Fruit fly (Drosophila melanogaster) whole organism, embryonic: Measurements from ENCODE around the gene Polr2G.

Experiments
- ATbp ChIP-seq: fragments of 200-800 bp; sonication (Bioruptor generic); optimal IDR thresholded peaks from 2 replicates; lab custom pipeline; 2017; ENCODE audit warnings: missing biosample characterization, mild to moderate bottlenecking, missing genetic modification characterization, missing genetic modification reagents
- CG10565 ChIP-seq: fragments of 200-800 bp; sonication (Bioruptor generic); optimal IDR thresholded peaks from 3 replicates; lab custom pipeline; 2016; ENCODE audit warnings: missing biosample characterization, mild to moderate bottlenecking, missing genetic modification characterization
- CG15073 ChIP-seq: fragments of 200-800 bp; sonication (Bioruptor generic); optimal IDR thresholded peaks from 2 replicates; lab custom pipeline; 2016; ENCODE audit warnings: missing biosample characterization, missing genetic modification characterization
- CG15601 ChIP-seq: fragments of 200-800 bp; sonication (Bioruptor generic); optimal IDR thresholded peaks from 3 replicates; lab custom pipeline; 2019; ENCODE audit warnings: missing biosample characterization, mild to moderate bottlenecking, missing genetic modification characterization, moderate library complexity
- CG17328 ChIP-seq: fragments of 200-800 bp; sonication (Bioruptor generic); IDR thresholded peaks from 2 replicates; pipeline ENCODE4 v1.3.6; 2022; ENCODE audit warnings: missing biosample characterization, missing genetic modification characterization
- CG17359 ChIP-seq: fragments of 200-800 bp; sonication (Bioruptor generic); optimal IDR thresholded peaks from 3 replicates; lab custom pipeline; 2018; ENCODE audit warnings: missing biosample characterization, mild to moderate bottlenecking, missing genetic modification characterization, moderate library complexity
- CG17361 ChIP-seq: fragments of 200-800 bp; sonication (Bioruptor generic); IDR thresholded peaks from 3 replicates; pipeline ENCODE4 v1.3.6; 2022; ENCODE audit warnings: missing biosample characterization, missing genetic modification characterization
- CG32772 ChIP-seq: fragments of 200-800 bp; sonication (Bioruptor generic); IDR thresholded peaks from 2 replicates; pipeline ENCODE4 v1.3.6; 2022; ENCODE audit warnings: missing biosample characterization, missing genetic modification characterization
- CG3726 ChIP-seq: fragments of 200-800 bp; sonication (Bioruptor generic); IDR thresholded peaks from 3 replicates; pipeline ENCODE4, ENCODE4 v1.3.6; 2022; ENCODE audit warnings: missing biosample characterization, missing genetic modification characterization
- CG3995 ChIP-seq: fragments of 200-800 bp; sonication (Bioruptor generic); optimal IDR thresholded peaks from 3 replicates; lab custom pipeline; 2016; ENCODE audit warnings: missing biosample characterization, missing genetic modification characterization
- CG42726 ChIP-seq: fragments of 200-800 bp; sonication (Bioruptor generic); IDR thresholded peaks from 2 replicates; pipeline ENCODE4 v1.3.6; 2022; ENCODE audit warnings: missing biosample characterization, missing genetic modification characterization; ENCODE audit not compliant: partially characterized antibody
- CG4617 ChIP-seq: fragments of 200-800 bp; sonication (Bioruptor generic); optimal IDR thresholded peaks from 3 replicates; lab custom pipeline; 2016; ENCODE audit warnings: missing biosample characterization, missing genetic modification characterization, borderline replicate concordance
- CG8089 ChIP-seq: fragments of 200-800 bp; sonication (Bioruptor generic); optimal IDR thresholded peaks from 3 replicates; lab custom pipeline; 2016; ENCODE audit warnings: missing biosample characterization, missing genetic modification characterization
- CG8478 ChIP-seq: fragments of >200 bp; optimal IDR thresholded peaks from 2 replicates; lab custom pipeline; 2018
- CG8924 ChIP-seq: fragments of 200-800 bp; optimal IDR thresholded peaks from 3 replicates; lab custom pipeline; 2019; ENCODE audit warnings: missing biosample characterization, mild to moderate bottlenecking, missing genetic modification characterization, moderate library complexity
- CG9932 ChIP-seq: fragments of 200-800 bp; sonication (Bioruptor generic); IDR thresholded peaks from 2 replicates; pipeline ENCODE4 v1.3.6; 2022; ENCODE audit warnings: missing biosample characterization, missing genetic modification characterization
- D ChIP-seq, 2 experiments: fragments of 200-800 bp in 1 of 2; fragments of >200 bp in 1 of 2; sonication (Bioruptor generic) in 1 of 2; optimal IDR thresholded peaks; 2 replicates in 1 of 2; 3 replicates in 1 of 2; lab custom pipeline; 2017; ENCODE audit warnings: mild to moderate bottlenecking in 1 of 2, missing biosample characterization in 1 of 2, missing genetic modification characterization in 1 of 2, missing genetic modification reagents in 1 of 2
- Dfd ChIP-seq, 2 experiments: fragments of >200 bp; optimal IDR thresholded peaks; 2 replicates each; lab custom pipeline; 2017; ENCODE audit warnings: missing biosample characterization in 2 of 2, missing genetic modification characterization in 2 of 2
- Drgx ChIP-seq: fragments of 200-800 bp; sonication (Bioruptor generic); IDR thresholded peaks from 2 replicates; pipeline ENCODE4 v1.3.6; 2022; ENCODE audit warnings: missing biosample characterization, missing genetic modification characterization
- HmgD ChIP-seq: fragments of 200-800 bp; sonication (Bioruptor generic); optimal IDR thresholded peaks from 3 replicates; lab custom pipeline; 2016; ENCODE audit warnings: missing biosample characterization, missing genetic modification characterization
- Hmx ChIP-seq: fragments of 200-800 bp; sonication (Bioruptor generic); optimal IDR thresholded peaks from 2 replicates; lab custom pipeline; 2016; ENCODE audit warnings: missing biosample characterization, missing genetic modification characterization
- Lpt ChIP-seq: fragments of >200 bp; optimal IDR thresholded peaks from 2 replicates; lab custom pipeline; 2018; ENCODE audit warnings: missing biosample characterization, missing genetic modification characterization
- Nf-YA ChIP-seq: fragments of 200-800 bp; sonication (Bioruptor generic); IDR thresholded peaks from 2 replicates; pipeline ENCODE4 v1.3.6; 2022; ENCODE audit warnings: missing biosample characterization, missing genetic modification characterization
- Sox102F ChIP-seq: fragments of 200-800 bp; sonication (Bioruptor generic); optimal IDR thresholded peaks from 2 replicates; lab custom pipeline; 2018; ENCODE audit warnings: missing biosample characterization, mild to moderate bottlenecking, missing genetic modification characterization, moderate library complexity
- Trl ChIP-seq, 3 experiments: fragments of >200 bp in 2 of 3; fragments of 200-800 bp in 1 of 3; sonication (Bioruptor generic) in 1 of 3; optimal IDR thresholded peaks; 2 replicates in 1 of 3; 3 replicates in 2 of 3; lab custom pipeline; 2016 to 2017; ENCODE audit warnings: missing biosample characterization in 1 of 3, missing genetic modification characterization in 1 of 3
- ac ChIP-seq: fragments of 200-800 bp; sonication (Bioruptor generic); optimal IDR thresholded peaks from 3 replicates; lab custom pipeline; 2017; ENCODE audit warnings: missing biosample characterization, mild to moderate bottlenecking, missing genetic modification characterization
- chinmo ChIP-seq: fragments of 200-800 bp; sonication (Bioruptor generic); IDR thresholded peaks from 4 replicates; pipeline ENCODE4 v1.3.6; 2022; ENCODE audit warnings: missing biosample characterization, missing genetic modification characterization; ENCODE audit not compliant: partially characterized antibody
- chm ChIP-seq: fragments of 200-800 bp; sonication (Bioruptor generic); IDR thresholded peaks from 2 replicates; pipeline ENCODE4 v1.3.6; 2022; ENCODE audit warnings: missing biosample characterization, missing genetic modification characterization
- crc ChIP-seq: fragments of 200-800 bp; sonication (Bioruptor generic); optimal IDR thresholded peaks from 2 replicates; lab custom pipeline; 2016; ENCODE audit warnings: missing biosample characterization, missing genetic modification characterization
- dmrt11E ChIP-seq: fragments of 200-800 bp; sonication (Bioruptor generic); optimal IDR thresholded peaks from 3 replicates; lab custom pipeline; 2018; ENCODE audit warnings: missing biosample characterization, mild to moderate bottlenecking, missing genetic modification characterization, moderate library complexity
- fd102C ChIP-seq: fragments of 200-800 bp; sonication (Bioruptor generic); optimal IDR thresholded peaks from 2 replicates; lab custom pipeline; 2018; ENCODE audit warnings: missing biosample characterization, mild to moderate bottlenecking, missing genetic modification characterization, moderate library complexity
- fd3F ChIP-seq: fragments of 200-800 bp; sonication (Bioruptor generic); optimal IDR thresholded peaks from 2 replicates; lab custom pipeline; 2018; ENCODE audit warnings: missing biosample characterization, mild to moderate bottlenecking, missing genetic modification characterization, moderate library complexity
- hth ChIP-seq: fragments of >200 bp; optimal IDR thresholded peaks from 2 replicates; lab custom pipeline; 2017; ENCODE audit warnings: inconsistent platforms
- jing ChIP-seq: fragments of 200-800 bp; sonication (Bioruptor generic); optimal IDR thresholded peaks from 2 replicates; lab custom pipeline; 2018; ENCODE audit warnings: missing biosample characterization, mild to moderate bottlenecking, missing genetic modification characterization
- luna ChIP-seq: fragments of 200-800 bp; sonication (Bioruptor generic); optimal IDR thresholded peaks from 2 replicates; lab custom pipeline; 2016; ENCODE audit warnings: missing biosample characterization, missing genetic modification characterization
- nerfin-1 ChIP-seq: fragments of 200-800 bp; sonication (Bioruptor generic); optimal IDR thresholded peaks from 3 replicates; lab custom pipeline; 2019; ENCODE audit warnings: missing biosample characterization, mild to moderate bottlenecking, missing genetic modification characterization, moderate library complexity
- nerfin-2 ChIP-seq: fragments of 200-800 bp; sonication (Bioruptor generic); IDR thresholded peaks from 2 replicates; pipeline ENCODE4 v1.3.6; 2022; ENCODE audit warnings: missing biosample characterization, missing genetic modification characterization; ENCODE audit not compliant: partially characterized antibody
- prd ChIP-seq, 3 experiments: fragments of >200 bp in 2 of 3; fragments of 200-800 bp in 1 of 3; sonication (Bioruptor generic) in 1 of 3; optimal IDR thresholded peaks in 2 of 3; IDR thresholded peaks in 1 of 3; 2 replicates in 2 of 3; 3 replicates in 1 of 3; pipeline versions ENCODE4 v1.3.6 to Lab custom; 2017 to 2022; ENCODE audit warnings: missing biosample characterization in 1 of 3, missing genetic modification characterization in 1 of 3
- pros ChIP-seq: fragments of 200-800 bp; sonication (Bioruptor generic); optimal IDR thresholded peaks from 3 replicates; lab custom pipeline; 2019; ENCODE audit warnings: missing biosample characterization, mild to moderate bottlenecking, missing genetic modification characterization, moderate library complexity
- psq ChIP-seq: fragments of 200-800 bp; sonication (Bioruptor generic); optimal IDR thresholded peaks from 2 replicates; lab custom pipeline; 2017; ENCODE audit warnings: missing biosample characterization, missing genetic modification characterization
- pzg ChIP-seq: fragments of 200-800 bp; sonication (Bioruptor generic); optimal IDR thresholded peaks from 3 replicates; lab custom pipeline; 2018; ENCODE audit warnings: missing biosample characterization, mild to moderate bottlenecking, missing genetic modification characterization, moderate library complexity
- seq ChIP-seq: fragments of 200-800 bp; sonication (Bioruptor generic); IDR thresholded peaks from 2 replicates; pipeline ENCODE4 v1.3.6; 2022; ENCODE audit warnings: missing biosample characterization, missing genetic modification characterization
- slou ChIP-seq: fragments of 200-800 bp; sonication (Bioruptor generic); optimal IDR thresholded peaks from 3 replicates; lab custom pipeline; 2016; ENCODE audit warnings: missing biosample characterization, missing genetic modification characterization
- so ChIP-seq: fragments of 200-800 bp; sonication (Bioruptor generic); IDR thresholded peaks from 3 replicates; pipeline ENCODE4 v1.3.6; 2022; ENCODE audit warnings: missing biosample characterization, missing genetic modification characterization
- ssp ChIP-seq: fragments of 200-800 bp; sonication (Bioruptor generic); IDR thresholded peaks from 2 replicates; pipeline ENCODE4 v1.3.6; 2022; ENCODE audit warnings: missing biosample characterization, missing genetic modification characterization
- tin ChIP-seq: fragments of 200-800 bp; sonication (Bioruptor generic); optimal IDR thresholded peaks from 3 replicates; lab custom pipeline; 2016; ENCODE audit warnings: missing biosample characterization, missing genetic modification characterization
- vfl ChIP-seq: fragments of 200-800 bp; sonication (Bioruptor generic); optimal IDR thresholded peaks from 2 replicates; lab custom pipeline; 2016; ENCODE audit warnings: missing biosample characterization, missing genetic modification characterization
- vvl ChIP-seq: fragments of 200-800 bp; sonication (Bioruptor generic); IDR thresholded peaks from 2 replicates; pipeline ENCODE4 v1.3.6; 2022; ENCODE audit warnings: missing biosample characterization, missing genetic modification characterization

Polr2G gene

DNA sequence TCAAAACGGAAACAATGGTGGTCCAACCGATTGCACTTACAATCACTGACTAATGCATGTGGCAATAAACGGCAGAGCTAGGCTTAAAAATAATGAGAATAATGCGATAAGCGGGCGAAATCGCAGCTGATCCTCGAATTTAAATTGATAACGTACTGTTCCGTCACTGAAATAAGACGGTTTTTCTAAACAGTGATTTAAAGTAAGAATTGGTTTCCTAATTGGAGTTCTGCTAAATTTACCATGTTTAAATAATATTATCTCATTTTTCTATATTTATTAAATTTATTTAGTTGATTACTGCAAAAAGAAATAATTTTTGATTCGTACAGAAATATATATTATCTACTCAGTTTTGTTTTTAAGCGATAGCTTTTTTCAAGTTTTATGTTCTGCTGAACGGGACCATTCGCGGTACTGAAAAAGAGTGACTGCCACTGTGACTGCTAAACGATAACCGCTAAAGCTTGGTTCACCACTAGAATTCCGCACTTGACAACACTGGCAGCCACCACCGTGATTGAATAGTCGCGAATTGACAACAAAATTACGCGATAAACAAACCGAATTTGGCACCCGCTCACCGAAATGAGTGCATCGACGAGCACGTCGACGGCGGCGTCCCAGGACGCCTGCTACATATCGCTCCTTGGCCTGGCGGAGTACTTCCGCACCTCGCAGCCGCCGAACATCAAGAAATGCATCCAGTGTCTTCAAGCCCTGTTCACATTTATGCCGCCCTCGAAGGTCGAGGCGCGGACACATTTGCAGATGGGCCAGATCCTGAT lies 14.1 kb downstream of the Polr2G start, which contains the start of the genes Spn88Eb and Mau2 (continued):
- no peak for TF ChIP-seq CG15073
- no peak for TF ChIP-seq seq
- peak; percentile 69 for TF ChIP-seq tin (GFP tag; lab: Kevin White, UChicago)
- no peak for TF ChIP-seq Dfd (GFP tag; optimal IDR thresholded peaks at IDR 0.05; lab: Kevin White, UChicago)
- no peak for TF ChIP-seq slou (GFP tag; lab: Kevin White, UChicago)
- peak; percentile 34 for TF ChIP-seq fd3F (GFP tag; lab: Kevin White, UChicago)
- peak; percentile 74 for TF ChIP-seq CG4617 (GFP tag; lab: Kevin White, UChicago)
- TF ChIP-seq HmgD (GFP tag; lab: Kevin White, UChicago): peak; percentile 64
- no peak for TF ChIP-seq crc (GFP tag; lab: Kevin White, UChicago)
- TF ChIP-seq CG8924: peak; percentile 46
- TF ChIP-seq Lpt: no peak
- TF ChIP-seq hth (lab: Kevin White, UChicago): no peak
- TF ChIP-seq nerfin-2 (GFP tag; lab: Robert Waterston, UW): no peak
- peak; percentile 52; the same call in 1 of the 3 replicates for TF ChIP-seq CG3726 (GFP tag; lab: Robert Waterston, UW)
- 0 out of 2 replicates have a peak, but pooled peaks have one; percentile 30 for TF ChIP-seq Nf-YA (GFP tag; lab: Robert Waterston, UW)
- TF ChIP-seq psq (GFP tag; lab: Kevin White, UChicago): no peak
- TF ChIP-seq CG32772: peak; percentile 57; the same call in 1 of the 2 replicates
- peak; percentile 38 for TF ChIP-seq fd102C (GFP tag; lab: Kevin White, UChicago)
- TF ChIP-seq pros (GFP tag; lab: Kevin White, UChicago): no peak
- 0 out of 4 replicates have a peak, but pooled peaks have one; percentile 52 for TF ChIP-seq chinmo (GFP tag; lab: Robert Waterston, UW)
- TF ChIP-seq ac (GFP tag; lab: Kevin White, UChicago): no peak
- no peak for TF ChIP-seq jing (GFP tag; lab: Kevin White, UChicago)
- TF ChIP-seq ssp (GFP tag; lab: Robert Waterston, UW): peak; percentile 82
- peak; percentile 79; the same call in 2 of the 3 replicates for TF ChIP-seq CG17361 (GFP tag; lab: Robert Waterston, UW)
- TF ChIP-seq Hmx (GFP tag; lab: Kevin White, UChicago): no peak
- no peak for TF ChIP-seq CG10565 (GFP tag; lab: Kevin White, UChicago)
- TF ChIP-seq vvl (GFP tag; lab: Robert Waterston, UW): peak; percentile 83
- TF ChIP-seq Drgx (GFP tag; lab: Robert Waterston, UW): peak; percentile 37; the same call in 1 of the 2 replicates
- peak; percentile 100 for TF ChIP-seq CG3995
- TF ChIP-seq so (GFP tag; lab: Robert Waterston, UW): peak; percentile 52; the same call in 1 of the 3 replicates
- TF ChIP-seq CG9932 (GFP tag; lab: Robert Waterston, UW): peak; percentile 95
- no peak for TF ChIP-seq Trl (optimal IDR thresholded peaks at IDR 0.05; lab: Kevin White, UChicago)
- peak; percentile 70 for TF ChIP-seq Trl (GFP tag; optimal IDR thresholded peaks at IDR 0.05; lab: Kevin White, UChicago)
- TF ChIP-seq dmrt11E (tag; lab: Kevin White, UChicago): no peak
- TF ChIP-seq Sox102F (GFP tag; lab: Kevin White, UChicago): no peak
- TF ChIP-seq CG17328 (GFP tag; lab: Robert Waterston, UW): peak; percentile 53
- no peak for TF ChIP-seq nerfin-1 (tag; lab: Kevin White, UChicago)
- no peak for TF ChIP-seq ATbp (GFP tag; lab: Kevin White, UChicago)
- TF ChIP-seq luna (GFP tag; lab: Kevin White, UChicago): no peak
- peak; percentile 45 for TF ChIP-seq vfl (GFP tag; lab: Kevin White, UChicago)
- no peak for TF ChIP-seq CG8478
- peak; percentile 67 for TF ChIP-seq CG42726
- TF ChIP-seq D (optimal IDR thresholded peaks at IDR 0.05; lab: Kevin White, UChicago): no peak
- TF ChIP-seq D (GFP tag; optimal IDR thresholded peaks at IDR 0.05; lab: Kevin White, UChicago): peak; percentile 14
- peak; percentile 96 for TF ChIP-seq CG15601 (tag; lab: Kevin White, UChicago)
- no peak for TF ChIP-seq prd (optimal IDR thresholded peaks at IDR 0.05; lab: Kevin White, UChicago)
- TF ChIP-seq prd (GFP tag; IDR thresholded peaks at IDR 0.05; lab: Robert Waterston, UW): peak; percentile 80
- TF ChIP-seq chm: peak; percentile 52; the same call in 1 of the 2 replicates
- TF ChIP-seq pzg (GFP tag; lab: Kevin White, UChicago): peak; percentile 88
- TF ChIP-seq CG17359 (tag; lab: Kevin White, UChicago): peak; percentile 43
- TF ChIP-seq CG8089 (GFP tag; lab: Kevin White, UChicago): peak; percentile 38
